Fruit fly (Drosophila melanogaster) whole organism, embryonic: Measurements from ENCODE around the gene Polr1C.

Source experiments
- ATbp ChIP-seq: fragments of 200-800 bp; sonication (Bioruptor generic); optimal IDR thresholded peaks from 2 replicates; lab custom pipeline; 2017; ENCODE audit warnings: missing biosample characterization, mild to moderate bottlenecking, missing genetic modification characterization, missing genetic modification reagents
- Abd-B ChIP-seq: fragments of 200-800 bp; sonication (Bioruptor generic); optimal IDR thresholded peaks from 2 replicates; lab custom pipeline; 2018; ENCODE audit warnings: missing biosample characterization, mild to moderate bottlenecking, missing genetic modification characterization, moderate library complexity
- CG12236 ChIP-seq: fragments of 200-800 bp; sonication (Bioruptor generic); optimal IDR thresholded peaks from 2 replicates; lab custom pipeline; 2016; ENCODE audit warnings: missing biosample characterization, missing genetic modification characterization
- CG13894 ChIP-seq: fragments of 200-800 bp; sonication (Bioruptor generic); optimal IDR thresholded peaks from 3 replicates; lab custom pipeline; 2018; ENCODE audit warnings: missing biosample characterization, mild to moderate bottlenecking, missing genetic modification characterization, moderate library complexity
- CG14014 ChIP-seq: fragments of 200-800 bp; sonication (Bioruptor generic); IDR thresholded peaks from 2 replicates; pipeline ENCODE4 v1.3.6; 2022; ENCODE audit warnings: missing biosample characterization, missing genetic modification characterization
- CG14667 ChIP-seq: fragments of 200-800 bp; sonication (Bioruptor generic); IDR thresholded peaks from 2 replicates; pipeline ENCODE4 v1.3.6; 2022; ENCODE audit warnings: missing biosample characterization, missing genetic modification characterization
- CG15479 ChIP-seq: fragments of 200-800 bp; sonication (Bioruptor generic); optimal IDR thresholded peaks from 3 replicates; lab custom pipeline; 2019; ENCODE audit warnings: missing biosample characterization, mild to moderate bottlenecking, missing genetic modification characterization, moderate library complexity
- CG15696 ChIP-seq: fragments of 200-800 bp; sonication (Bioruptor generic); optimal IDR thresholded peaks from 2 replicates; lab custom pipeline; 2019; ENCODE audit warnings: missing biosample characterization, mild to moderate bottlenecking, missing genetic modification characterization, moderate library complexity
- CG1602 ChIP-seq: fragments of 200-800 bp; sonication (Bioruptor generic); optimal IDR thresholded peaks from 3 replicates; lab custom pipeline; 2016; ENCODE audit warnings: missing biosample characterization, missing genetic modification characterization
- CG16779 ChIP-seq: fragments of 200-800 bp; sonication (Bioruptor generic); IDR thresholded peaks from 2 replicates; pipeline ENCODE4 v1.3.6; 2022; ENCODE audit warnings: missing biosample characterization, missing genetic modification characterization
- CG17385 ChIP-seq: fragments of 200-800 bp; sonication (Bioruptor generic); optimal IDR thresholded peaks from 3 replicates; lab custom pipeline; 2018; ENCODE audit warnings: missing biosample characterization, mild to moderate bottlenecking, missing genetic modification characterization
- CG18262 ChIP-seq: fragments of 200-800 bp; optimal IDR thresholded peaks from 3 replicates; lab custom pipeline; 2019; ENCODE audit warnings: missing biosample characterization, mild to moderate bottlenecking, missing genetic modification characterization, moderate library complexity
- CG18764 ChIP-seq: fragments of 200-800 bp; sonication (Bioruptor generic); optimal IDR thresholded peaks from 3 replicates; lab custom pipeline; 2016; ENCODE audit warnings: missing biosample characterization, missing genetic modification characterization
- CG4404 ChIP-seq: fragments of 200-800 bp; sonication (Bioruptor generic); IDR thresholded peaks from 2 replicates; pipeline ENCODE4 v1.3.6; 2022; ENCODE audit warnings: missing biosample characterization, missing genetic modification characterization
- CG4820 ChIP-seq: fragments of 200-800 bp; sonication (Bioruptor generic); optimal IDR thresholded peaks from 3 replicates; lab custom pipeline; 2016; ENCODE audit warnings: missing biosample characterization, missing genetic modification characterization
- CG6272 ChIP-seq: fragments of 200-800 bp; sonication (Bioruptor generic); IDR thresholded peaks from 2 replicates; pipeline ENCODE4 v1.3.6; 2022; ENCODE audit warnings: missing biosample characterization, missing genetic modification characterization
- CG7271 ChIP-seq: fragments of 200-800 bp; sonication (Bioruptor generic); optimal IDR thresholded peaks from 2 replicates; lab custom pipeline; 2018; ENCODE audit warnings: missing biosample characterization, mild to moderate bottlenecking, missing genetic modification characterization, moderate library complexity
- CG7786 ChIP-seq: fragments of 200-800 bp; sonication (Bioruptor generic); optimal IDR thresholded peaks from 2 replicates; lab custom pipeline; 2016; ENCODE audit warnings: missing biosample characterization, missing genetic modification characterization
- CG7987 ChIP-seq: fragments of 200-800 bp; sonication (Bioruptor generic); optimal IDR thresholded peaks from 2 replicates; lab custom pipeline; 2018; ENCODE audit warnings: missing biosample characterization, mild to moderate bottlenecking, missing genetic modification characterization, moderate library complexity
- CG8089 ChIP-seq: fragments of 200-800 bp; sonication (Bioruptor generic); optimal IDR thresholded peaks from 3 replicates; lab custom pipeline; 2016; ENCODE audit warnings: missing biosample characterization, missing genetic modification characterization
- CG8281 ChIP-seq: fragments of 200-800 bp; sonication (Bioruptor generic); optimal IDR thresholded peaks from 2 replicates; lab custom pipeline; 2018; ENCODE audit warnings: missing biosample characterization, mild to moderate bottlenecking, missing genetic modification characterization, moderate library complexity
- CG8924 ChIP-seq: fragments of 200-800 bp; optimal IDR thresholded peaks from 3 replicates; lab custom pipeline; 2019; ENCODE audit warnings: missing biosample characterization, mild to moderate bottlenecking, missing genetic modification characterization, moderate library complexity
- D19A ChIP-seq: fragments of 200-800 bp; optimal IDR thresholded peaks from 3 replicates; lab custom pipeline; 2019; ENCODE audit warnings: missing biosample characterization, mild to moderate bottlenecking, missing genetic modification characterization, moderate library complexity
- Deaf1 ChIP-seq: fragments of 200-800 bp; optimal IDR thresholded peaks from 3 replicates; lab custom pipeline; 2019; ENCODE audit warnings: missing biosample characterization, mild to moderate bottlenecking, missing genetic modification characterization, moderate library complexity
- Hmr ChIP-seq: fragments of 200-800 bp; sonication (Bioruptor generic); optimal IDR thresholded peaks from 3 replicates; lab custom pipeline; 2017; ENCODE audit warnings: mild to moderate bottlenecking, missing biosample characterization, missing genetic modification reagents, missing genetic modification characterization
- MBD-R2 ChIP-seq: fragments of 200-800 bp; sonication (Bioruptor generic); IDR thresholded peaks from 2 replicates; pipeline ENCODE4 v1.3.6; 2022; ENCODE audit warnings: missing biosample characterization, missing genetic modification characterization
- MESR4 ChIP-seq: fragments of 200-800 bp; sonication (Bioruptor generic); optimal IDR thresholded peaks from 2 replicates; lab custom pipeline; 2018; ENCODE audit warnings: missing biosample characterization, mild to moderate bottlenecking, missing genetic modification characterization, moderate library complexity
- Optix ChIP-seq: fragments of 200-800 bp; sonication (Bioruptor generic); IDR thresholded peaks from 3 replicates; pipeline ENCODE4 v1.3.6; 2022; ENCODE audit warnings: missing biosample characterization, missing genetic modification characterization
- Rx ChIP-seq: fragments of 200-800 bp; sonication (Bioruptor generic); IDR thresholded peaks from 2 replicates; pipeline ENCODE4 v1.3.6; 2022; ENCODE audit warnings: missing biosample characterization, missing genetic modification characterization
- Side ChIP-seq: fragments of 200-800 bp; sonication (Bioruptor generic); optimal IDR thresholded peaks from 2 replicates; lab custom pipeline; 2016; ENCODE audit warnings: missing biosample characterization, missing genetic modification characterization
- YL-1 ChIP-seq: fragments of 200-800 bp; sonication (Bioruptor generic); optimal IDR thresholded peaks from 3 replicates; lab custom pipeline; 2017; ENCODE audit warnings: missing biosample characterization, mild to moderate bottlenecking, missing genetic modification characterization
- al ChIP-seq: fragments of 200-800 bp; sonication (Bioruptor generic); IDR thresholded peaks from 2 replicates; pipeline ENCODE4 v1.3.6; 2022; ENCODE audit warnings: missing biosample characterization, missing genetic modification characterization
- az2 ChIP-seq: fragments of 200-800 bp; sonication (Bioruptor generic); optimal IDR thresholded peaks from 3 replicates; lab custom pipeline; 2016; ENCODE audit warnings: missing biosample characterization, missing genetic modification characterization
- bab2 ChIP-seq: fragments of 200-800 bp; sonication (Bioruptor generic); optimal IDR thresholded peaks from 2 replicates; lab custom pipeline; 2016; ENCODE audit warnings: missing biosample characterization, missing genetic modification characterization
- dysf ChIP-seq: fragments of 200-800 bp; sonication (Bioruptor generic); IDR thresholded peaks from 3 replicates; pipeline ENCODE4 v1.3.6; 2022; ENCODE audit warnings: missing biosample characterization, missing genetic modification characterization
- ems ChIP-seq: fragments of 200-800 bp; sonication (Bioruptor generic); optimal IDR thresholded peaks from 3 replicates; lab custom pipeline; 2016; ENCODE audit warnings: missing biosample characterization, missing genetic modification characterization
- fd96Cb ChIP-seq: fragments of 200-800 bp; sonication (Bioruptor generic); optimal IDR thresholded peaks from 2 replicates; lab custom pipeline; 2018; ENCODE audit warnings: missing biosample characterization, mild to moderate bottlenecking, missing genetic modification characterization, moderate library complexity
- grn ChIP-seq: fragments of 200-800 bp; sonication (Bioruptor generic); optimal IDR thresholded peaks from 3 replicates; lab custom pipeline; 2017; ENCODE audit warnings: missing biosample characterization, missing genetic modification characterization
- gro ChIP-seq: fragments of 200-800 bp; sonication (Bioruptor generic); optimal IDR thresholded peaks from 2 replicates; lab custom pipeline; 2016; ENCODE audit warnings: missing biosample characterization, missing genetic modification characterization
- ham ChIP-seq: fragments of 200-800 bp; sonication (Bioruptor generic); IDR thresholded peaks from 2 replicates; pipeline ENCODE4 v1.3.6; 2022; ENCODE audit warnings: missing biosample characterization, missing genetic modification characterization
- hbn ChIP-seq: fragments of 200-800 bp; sonication (Bioruptor generic); IDR thresholded peaks from 2 replicates; pipeline ENCODE4 v1.3.6; 2022; ENCODE audit warnings: missing biosample characterization, missing genetic modification characterization; ENCODE audit not compliant: partially characterized antibody
- kah ChIP-seq: fragments of 200-800 bp; sonication (Bioruptor generic); optimal IDR thresholded peaks from 2 replicates; lab custom pipeline; 2018; ENCODE audit warnings: missing biosample characterization, mild to moderate bottlenecking, missing genetic modification characterization
- ken ChIP-seq: fragments of 200-800 bp; sonication (Bioruptor generic); IDR thresholded peaks from 3 replicates; pipeline ENCODE4 v1.3.6; 2022; ENCODE audit warnings: missing biosample characterization, missing genetic modification characterization
- lab ChIP-seq: fragments of 200-800 bp; sonication (Bioruptor generic); optimal IDR thresholded peaks from 3 replicates; lab custom pipeline; 2017; ENCODE audit warnings: missing biosample characterization, missing genetic modification characterization, mild to moderate bottlenecking, moderate library complexity, missing genetic modification reagents
- maf-S ChIP-seq: fragments of 200-800 bp; sonication (Bioruptor generic); optimal IDR thresholded peaks from 2 replicates; lab custom pipeline; 2016; ENCODE audit warnings: missing biosample characterization, missing genetic modification characterization
- pros ChIP-seq: fragments of 200-800 bp; sonication (Bioruptor generic); optimal IDR thresholded peaks from 3 replicates; lab custom pipeline; 2019; ENCODE audit warnings: missing biosample characterization, mild to moderate bottlenecking, missing genetic modification characterization, moderate library complexity
- ssp ChIP-seq: fragments of 200-800 bp; sonication (Bioruptor generic); IDR thresholded peaks from 2 replicates; pipeline ENCODE4 v1.3.6; 2022; ENCODE audit warnings: missing biosample characterization, missing genetic modification characterization
- sug ChIP-seq: fragments of 200-800 bp; optimal IDR thresholded peaks from 2 replicates; lab custom pipeline; 2019; ENCODE audit warnings: missing biosample characterization, mild to moderate bottlenecking, missing genetic modification characterization, moderate library complexity
- z ChIP-seq: fragments of 200-800 bp; sonication (Bioruptor generic); IDR thresholded peaks from 3 replicates; pipeline ENCODE4 v1.3.6; 2022; ENCODE audit warnings: missing biosample characterization, missing genetic modification characterization

The Polr1C gene

dm6 chr2L:4997401-4998259 lies 28.8 kb downstream of the Polr1C start (continued):
- TF ChIP-seq CG12236 (GFP tag; lab: Kevin White, UChicago): peak; percentile 98
- peak; percentile 97 for TF ChIP-seq YL-1
- TF ChIP-seq CG4404 (GFP tag; lab: Robert Waterston, UW): peak; percentile 98
- peak; percentile 98 for TF ChIP-seq Hmr (GFP tag; lab: Kevin White, UChicago)
- peak; percentile 99 for TF ChIP-seq MBD-R2
- peak; percentile 97 for TF ChIP-seq kah (GFP tag; lab: Kevin White, UChicago)
- peak; percentile 100 for TF ChIP-seq sug (tag; lab: Kevin White, UChicago)
- peak; percentile 99 for TF ChIP-seq CG6272 (GFP tag; lab: Robert Waterston, UW)
- no peak for TF ChIP-seq CG15479 (GFP tag; lab: Kevin White, UChicago)
- TF ChIP-seq CG18764: peak; percentile 99
- peak; percentile 99 for TF ChIP-seq CG18262 (tag; lab: Kevin White, UChicago)
- TF ChIP-seq az2 (GFP tag; lab: Kevin White, UChicago): peak; percentile 99
- peak; percentile 99 for TF ChIP-seq CG8089
- no peak; the same call in 1 of the 2 replicates for TF ChIP-seq ham (GFP tag; lab: Robert Waterston, UW)
- peak; percentile 99 for TF ChIP-seq gro
- TF ChIP-seq fd96Cb: peak; percentile 99
- TF ChIP-seq CG8281: peak; percentile 92
- peak; percentile 100 for TF ChIP-seq CG1602 (GFP tag; lab: Kevin White, UChicago)
- TF ChIP-seq CG13894: peak; percentile 97
- TF ChIP-seq CG14014 (GFP tag; lab: Robert Waterston, UW): peak; percentile 99
- TF ChIP-seq CG7987: peak; percentile 97
- peak; percentile 99 for TF ChIP-seq ems
- TF ChIP-seq hbn (GFP tag; lab: Robert Waterston, UW): peak; percentile 15; the same call in 1 of the 2 replicates
- TF ChIP-seq Rx: peak; percentile 99
- peak; percentile 99 for TF ChIP-seq ken (GFP tag; lab: Robert Waterston, UW)
- TF ChIP-seq CG15696 (tag; lab: Kevin White, UChicago): peak; percentile 97
- TF ChIP-seq Optix (GFP tag; lab: Robert Waterston, UW): peak; percentile 99
- TF ChIP-seq ssp: peak; percentile 95
- TF ChIP-seq D19A (tag; lab: Kevin White, UChicago): peak; percentile 97
- TF ChIP-seq pros (GFP tag; lab: Kevin White, UChicago): peak; percentile 79
- TF ChIP-seq CG4820 (GFP tag; lab: Kevin White, UChicago): peak; percentile 98
- TF ChIP-seq z (GFP tag; lab: Robert Waterston, UW): peak; percentile 84
- peak; percentile 99 for TF ChIP-seq Side
- peak; percentile 96 for TF ChIP-seq CG17385 (GFP tag; lab: Kevin White, UChicago)
- peak; percentile 89 for TF ChIP-seq CG7271 (tag; lab: Kevin White, UChicago)
- TF ChIP-seq CG8924: peak; percentile 99
- TF ChIP-seq maf-S (GFP tag; lab: Kevin White, UChicago): peak; percentile 99
- peak; percentile 98 for TF ChIP-seq Deaf1 (tag; lab: Kevin White, UChicago)
- peak; percentile 99 for TF ChIP-seq dysf (GFP tag; lab: Robert Waterston, UW)
- TF ChIP-seq al (GFP tag; lab: Robert Waterston, UW): peak; percentile 99
- peak; percentile 99 for TF ChIP-seq lab
- peak; percentile 99 for TF ChIP-seq ATbp (GFP tag; lab: Kevin White, UChicago)
- TF ChIP-seq grn (GFP tag; lab: Kevin White, UChicago): peak; percentile 94
- peak; percentile 99 for TF ChIP-seq bab2 (GFP tag; lab: Kevin White, UChicago)
- no peak for TF ChIP-seq Abd-B (GFP tag; lab: Kevin White, UChicago)
- peak; percentile 99 for TF ChIP-seq CG7786 (GFP tag; lab: Kevin White, UChicago)
- peak; percentile 99 for TF ChIP-seq CG14667
- peak; percentile 98 for TF ChIP-seq CG16779 (GFP tag; lab: Robert Waterston, UW)
- peak; percentile 85 for TF ChIP-seq MESR4 (GFP tag; lab: Kevin White, UChicago)
